Worm (Caenorhabditis elegans) whole organism, midembryonic: ENCODE results near the gene Y104H12D.2.

Experiments
- T22C8.4 ChIP-seq: fragments of 200-800 bp; sonication (Bioruptor generic); IDR thresholded peaks from 2 replicates; pipeline ENCODE4 v1.3.6; 2022; ENCODE audit warnings: missing genetic modification characterization, missing compliant biosample characterization
- cog-1 ChIP-seq: sonication (generic microtip); optimal IDR thresholded peaks from 2 replicates; lab custom pipeline; 2016; ENCODE audit warnings: missing genetic modification characterization, missing compliant biosample characterization
- klf-2 ChIP-seq: fragments of 200-800 bp; sonication (Bioruptor generic); conservative IDR thresholded peaks from 2 replicates; pipeline ENCODE4 v1.3.6; 2022; ENCODE audit warnings: missing genetic modification reagents, missing genetic modification characterization, missing compliant biosample characterization
- med-1 ChIP-seq: sonication (generic microtip); optimal IDR thresholded peaks from 2 replicates; lab custom pipeline; 2017; ENCODE audit warnings: missing genetic modification characterization, mild to moderate bottlenecking, missing compliant biosample characterization, antibody characterized with exemption, missing genetic modification reagents; ENCODE audit not compliant: insufficient read depth
- tab-1 ChIP-seq: fragments of 200-800 bp; sonication (Bioruptor generic); IDR thresholded peaks from 2 replicates; pipeline ENCODE4 v1.3.6; 2022; ENCODE audit warnings: missing genetic modification characterization, missing compliant biosample characterization
- ztf-29 ChIP-seq: fragments of 200-800 bp; sonication (Bioruptor generic); IDR thresholded peaks from 2 replicates; pipeline ENCODE4 v1.3.6; 2022; ENCODE audit warnings: missing genetic modification reagents, missing genetic modification characterization, missing compliant biosample characterization

DNA sequence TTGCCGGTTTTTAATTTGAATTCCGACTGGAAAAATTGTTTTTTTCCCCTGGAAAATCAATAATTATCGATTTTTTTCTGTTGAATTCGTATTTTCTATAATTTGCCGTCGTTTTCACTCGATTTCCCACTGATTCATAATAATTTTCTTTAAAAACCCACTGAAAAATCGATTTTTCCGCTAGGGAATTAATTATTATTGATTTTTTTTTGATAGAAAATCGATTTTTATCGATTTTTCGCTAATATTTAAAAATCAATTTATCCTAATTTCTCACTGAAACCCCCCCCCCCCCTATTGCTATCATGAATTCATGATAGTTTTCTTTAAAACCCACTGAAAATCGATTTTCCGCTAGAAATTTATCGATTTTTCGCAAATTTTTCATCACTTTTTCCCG is 1.2 kb upstream of the Y104H12D.2 start:
- no peak for TF ChIP-seq klf-2 (GFP tag; lab: Robert Waterston, UW)
- no peak; the same call in 1 of the 2 replicates for TF ChIP-seq T22C8.4 (GFP tag; lab: Robert Waterston, UW)
- no peak for TF ChIP-seq med-1 (GFP tag; lab: Kevin White, UChicago)
- no peak for TF ChIP-seq ztf-29 (GFP tag; lab: Robert Waterston, UW)
- no peak for TF ChIP-seq tab-1 (GFP tag; lab: Robert Waterston, UW)
- TF ChIP-seq cog-1 (tag; lab: Kevin White, UChicago), result no peak
